Worm (Caenorhabditis elegans): ENCODE measurements around the gene C04G6.4.

C04G6.4 gene

DNA sequence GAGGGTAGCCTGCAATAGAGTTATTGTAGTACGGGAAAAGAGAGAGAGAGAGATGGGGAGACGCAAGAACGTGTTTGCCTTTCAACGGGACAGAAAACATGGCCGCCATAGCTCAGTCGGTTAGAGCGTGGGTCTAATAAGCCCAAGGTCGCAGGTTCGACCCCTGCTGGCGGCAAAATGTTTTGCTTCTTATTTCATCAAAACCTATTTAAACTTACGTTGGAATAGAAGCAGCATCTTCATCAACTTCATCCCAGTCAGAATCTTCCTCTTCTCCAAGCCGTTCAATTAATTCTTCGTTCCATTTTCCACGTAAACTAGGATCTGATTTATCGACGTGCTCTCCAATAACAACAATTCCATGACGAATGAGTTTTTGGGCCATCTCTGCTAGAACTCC, 50.6 kb downstream of the C04G6.4 start (continued):
- TF ChIP-seq nhr-11 (tag; optimal IDR thresholded peaks at IDR 0.05): peak; percentile 48
- peak; percentile 84 for TF ChIP-seq lin-38 (GFP tag; IDR thresholded peaks at IDR 0.05)
- peak; percentile 87 for TF ChIP-seq snpc-1.2 (GFP tag; IDR thresholded peaks at IDR 0.05)
- peak; percentile 59 for TF ChIP-seq mxl-3 (GFP tag; optimal IDR thresholded peaks at IDR 0.05)
- TF ChIP-seq unc-130 (GFP tag; optimal IDR thresholded peaks at IDR 0.05): peak; percentile 72
- TF ChIP-seq madf-9 (GFP tag; conservative IDR thresholded peaks at IDR 0.05): peak; percentile 74
- TF ChIP-seq pqm-1 (tag; optimal IDR thresholded peaks at IDR 0.05): no peak
- 0 out of 2 replicates have a peak, but pooled peaks have one; percentile 50 for TF ChIP-seq F44E2.7 (GFP tag; IDR thresholded peaks at IDR 0.05)
- TF ChIP-seq unc-62 (GFP tag; optimal IDR thresholded peaks at IDR 0.05 in 1 of 2): peak in 1 of 2 experiments; percentile 80
- no peak for TF ChIP-seq unc-62 (tag; optimal IDR thresholded peaks at IDR 0.05)
- TF ChIP-seq gei-8 (GFP tag; optimal IDR thresholded peaks at IDR 0.05): peak; percentile 68
- peak; percentile 86 for TF ChIP-seq vab-7 (GFP tag; IDR thresholded peaks at IDR 0.05)
- TF ChIP-seq ceh-32 (tag; optimal IDR thresholded peaks at IDR 0.05; ENCODE audit: poor library complexity): no peak
- peak; percentile 84 for TF ChIP-seq T26A8.4 (GFP tag; IDR thresholded peaks at IDR 0.05)
- TF ChIP-seq dmd-8 (GFP tag; IDR thresholded peaks at IDR 0.05): peak; percentile 83
- 0 out of 2 replicates have a peak, but pooled peaks have one; percentile 44 for TF ChIP-seq php-3 (GFP tag; IDR thresholded peaks at IDR 0.05)
- TF ChIP-seq F37D6.2 (tag; optimal IDR thresholded peaks at IDR 0.05): no peak
- peak; percentile 68 for TF ChIP-seq dmd-6 (GFP tag; IDR thresholded peaks at IDR 0.05)
- peak; percentile 26 for TF ChIP-seq dve-1 (tag; optimal IDR thresholded peaks at IDR 0.05; ENCODE audit: insufficient read depth)
- TF ChIP-seq lin-13 (GFP tag; optimal IDR thresholded peaks at IDR 0.05): peak; percentile 60
- TF ChIP-seq ceh-20 (GFP tag; IDR thresholded peaks at IDR 0.05): peak; percentile 70
- peak; percentile 69 for TF ChIP-seq F49E8.2 (tag; optimal IDR thresholded peaks at IDR 0.05; ENCODE audit: borderline replicate concordance)
- TF ChIP-seq zag-1 (tag; optimal IDR thresholded peaks at IDR 0.05): no peak
- TF ChIP-seq duxl-1 (tag; optimal IDR thresholded peaks at IDR 0.05; ENCODE audit: poor library complexity): peak; percentile 78
- peak; percentile 45 for TF ChIP-seq nhr-48 (tag; optimal IDR thresholded peaks at IDR 0.05)
- TF ChIP-seq mdt-29 (GFP tag; IDR thresholded peaks at IDR 0.05): no peak
- 0 out of 2 replicates have a peak, but pooled peaks have one; percentile 31 for TF ChIP-seq mxl-2 (GFP tag; conservative IDR thresholded peaks at IDR 0.05)
- peak; percentile 42 for TF ChIP-seq nhr-111 (GFP tag; optimal IDR thresholded peaks at IDR 0.05)
- TF ChIP-seq lin-1 (GFP tag; IDR thresholded peaks at IDR 0.05): peak; percentile 70; the same call in 1 of the 2 replicates
- TF ChIP-seq daf-19 (GFP tag; conservative IDR thresholded peaks at IDR 0.05): peak; percentile 75; the same call in 1 of the 2 replicates
- TF ChIP-seq nhr-25 (tag; optimal IDR thresholded peaks at IDR 0.05; ENCODE audit: borderline replicate concordance, insufficient read depth): peak; percentile 70
- peak; percentile 45 for TF ChIP-seq dpl-1 (GFP tag; optimal IDR thresholded peaks at IDR 0.05)
- TF ChIP-seq sdz-12 (GFP tag; optimal IDR thresholded peaks at IDR 0.05): peak; percentile 82
- TF ChIP-seq nhr-102 (tag; optimal IDR thresholded peaks at IDR 0.05): peak; percentile 54
- peak; percentile 74 for TF ChIP-seq mes-2 (tag; optimal IDR thresholded peaks at IDR 0.05; ENCODE audit: poor library complexity, severe bottlenecking)
- TF ChIP-seq ztf-11 (tag; optimal IDR thresholded peaks at IDR 0.05): no peak
- peak in 1 of 2 experiments; percentile 25 for TF ChIP-seq mdl-1 (tag; optimal IDR thresholded peaks at IDR 0.05)
- peak; percentile 65 for TF ChIP-seq ztf-7 (tag; optimal IDR thresholded peaks at IDR 0.05)
- peak; percentile 19 for TF ChIP-seq zfp-2 (tag; optimal IDR thresholded peaks at IDR 0.05)
- TF ChIP-seq mep-1 (tag; optimal IDR thresholded peaks at IDR 0.05): peak; percentile 64
- peak; percentile 48; the same call in 1 of the 2 replicates for TF ChIP-seq set-16 (GFP tag; IDR thresholded peaks at IDR 0.05)
- TF ChIP-seq lsy-2 (tag; optimal IDR thresholded peaks at IDR 0.05): peak; percentile 29 to 70
- peak; percentile 98 for TF ChIP-seq aha-1 (tag)
- no peak for TF ChIP-seq ZK546.5 (tag; optimal IDR thresholded peaks at IDR 0.05)
- peak; percentile 78 for TF ChIP-seq D1046.2 (GFP tag; IDR thresholded peaks at IDR 0.05)
- peak; percentile 34 for TF ChIP-seq nhr-28 (tag; optimal IDR thresholded peaks at IDR 0.05)
- TF ChIP-seq nhr-41 (GFP tag; IDR thresholded peaks at IDR 0.05): peak; percentile 81
- peak; percentile 93 for TF ChIP-seq pha-4 (GFP tag; IDR thresholded peaks at IDR 0.05)
- no peak for TF ChIP-seq pha-4 (tag; optimal IDR thresholded peaks at IDR 0.05)
- no peak for TF ChIP-seq attf-4 (tag; optimal IDR thresholded peaks at IDR 0.05)
- TF ChIP-seq daf-12 (tag; optimal IDR thresholded peaks at IDR 0.05): no peak
